Worm (Caenorhabditis elegans): Measurements from ENCODE around the gene C38H2.2.

- TF ChIP-seq klf-2 (GFP tag; conservative IDR thresholded peaks at IDR 0.05), result no peak
- no peak for TF ChIP-seq tab-1 (GFP tag; IDR thresholded peaks at IDR 0.05)
- TF ChIP-seq flt-1 (GFP tag; IDR thresholded peaks at IDR 0.05), result no peak
- peak; percentile 32; the same call in 1 of the 2 replicates for TF ChIP-seq T22C8.4 (GFP tag; IDR thresholded peaks at IDR 0.05)
These were observed 14.1 kb upstream of the C38H2.2 start for ce11 chrIII:10367355-10367909.

All from whole organism, midembryonic.